Worm (Caenorhabditis elegans): ENCODE results near the gene mlcd-1.
A peak's percentile ranks its signal among the peaks of the same experiment; 100 is the strongest.

The mlcd-1 gene

ce11 chrIII:4594762-4595523, 27.0 kb upstream of the mlcd-1 start:
- TF ChIP-seq unc-62 (GFP tag; optimal IDR thresholded peaks at IDR 0.05 in 1 of 2) (peak in 1 of 2 experiments; percentile 95), unc-62 (tag; optimal IDR thresholded peaks at IDR 0.05) (no peak), ceh-20 (GFP tag; IDR thresholded peaks at IDR 0.05) (no peak), spr-1 (tag; optimal IDR thresholded peaks at IDR 0.05) (no peak), nhr-41 (GFP tag; IDR thresholded peaks at IDR 0.05) (no peak), hmg-1.1 (GFP tag; IDR thresholded peaks at IDR 0.05) (0 out of 2 replicates have a peak, but pooled peaks have one; percentile 14)

- no peak for TF ChIP-seq daf-12 (tag; optimal IDR thresholded peaks at IDR 0.05)
- TF ChIP-seq ZK337.2 (GFP tag; IDR thresholded peaks at IDR 0.05): no peak
- TF ChIP-seq dpl-1 (GFP tag; optimal IDR thresholded peaks at IDR 0.05): no peak
- TF ChIP-seq nhr-10 (tag; optimal IDR thresholded peaks at IDR 0.05): no peak
- TF ChIP-seq aha-1 (tag): no peak
- TF ChIP-seq fos-1 (tag; optimal IDR thresholded peaks at IDR 0.05): no peak
- no peak for TF ChIP-seq lin-38 (GFP tag; IDR thresholded peaks at IDR 0.05)
- no peak for TF ChIP-seq ceh-32 (tag; optimal IDR thresholded peaks at IDR 0.05; ENCODE audit: poor library complexity)
These were observed 26.4 kb upstream of the mlcd-1 start, which contains the start of gene apc-11 for ce11 chrIII:4594324-4594723. Gene apc-11, minus strand, starts transcription at chrIII:4594424.

ce11 chrIII:4593098-4593697, 25.3 kb upstream of the mlcd-1 start, which contains the start of gene erh-2:
Gene erh-2, plus strand, starts transcription at chrIII:4593231.
- TF ChIP-seq Y105C5A.15 (GFP tag; IDR thresholded peaks at IDR 0.05) (0 out of 2 replicates have a peak, but pooled peaks have one; percentile 29), jun-1 (tag; optimal IDR thresholded peaks at IDR 0.05) (no peak), unc-62 (GFP tag; optimal IDR thresholded peaks at IDR 0.05 in 1 of 2) (peak in 1 of 2 experiments; percentile 74), unc-62 (tag; optimal IDR thresholded peaks at IDR 0.05) (no peak)

ce11 chrIII:4587177-4587576, 19.2 kb upstream of the mlcd-1 start, which contains the start of the genes F35G12.7 and smc-4:
Gene F35G12.7, minus strand, starts transcription at chrIII:4587330.
Gene smc-4, plus strand, starts transcription at chrIII:4587501.
- TF ChIP-seq fkh-10 (GFP tag; optimal IDR thresholded peaks at IDR 0.05) (no peak), hmg-1.1 (GFP tag; IDR thresholded peaks at IDR 0.05) (peak; percentile 34; the same call in 1 of the 2 replicates), ceh-28 (tag; optimal IDR thresholded peaks at IDR 0.05) (no peak), hif-1 (tag; optimal IDR thresholded peaks at IDR 0.05) (no peak), nhr-10 (tag; optimal IDR thresholded peaks at IDR 0.05) (no peak), nhr-42 (GFP tag; IDR thresholded peaks at IDR 0.05) (no peak), gei-8 (GFP tag; optimal IDR thresholded peaks at IDR 0.05) (no peak), daf-8 (GFP tag; IDR thresholded peaks at IDR 0.05) (no peak), nhr-237 (tag; optimal IDR thresholded peaks at IDR 0.05) (no peak), R02D3.7 (tag; optimal IDR thresholded peaks at IDR 0.05) (no peak), ZK546.5 (tag; optimal IDR thresholded peaks at IDR 0.05) (no peak), pqm-1 (tag; optimal IDR thresholded peaks at IDR 0.05) (no peak), nhr-11 (tag; optimal IDR thresholded peaks at IDR 0.05) (no peak), lsy-2 (tag; optimal IDR thresholded peaks at IDR 0.05) (peak; percentile 60 to 93), aha-1 (tag) (no peak), D1046.2 (GFP tag; IDR thresholded peaks at IDR 0.05) (no peak), hlh-30 (tag; optimal IDR thresholded peaks at IDR 0.05; ENCODE audit: insufficient read depth) (no peak), nhr-76 (tag; optimal IDR thresholded peaks at IDR 0.05) (no peak), nhr-41 (GFP tag; IDR thresholded peaks at IDR 0.05) (no peak), lin-38 (GFP tag; IDR thresholded peaks at IDR 0.05) (peak; percentile 66), daf-19 (GFP tag; conservative IDR thresholded peaks at IDR 0.05) (peak; percentile 58; the same call in 1 of the 2 replicates), rbr-2 (tag; optimal IDR thresholded peaks at IDR 0.05) (peak; percentile 26), lin-13 (GFP tag; optimal IDR thresholded peaks at IDR 0.05) (no peak), lir-3 (tag; optimal IDR thresholded peaks at IDR 0.05) (no peak), zag-1 (tag; optimal IDR thresholded peaks at IDR 0.05) (no peak), F26F4.8 (GFP tag; conservative IDR thresholded peaks at IDR 0.05) (no peak), zip-2 (tag; optimal IDR thresholded peaks at IDR 0.05) (no peak), dmd-6 (GFP tag; IDR thresholded peaks at IDR 0.05) (peak; percentile 47; the same call in 1 of the 2 replicates), zip-11 (GFP tag; IDR thresholded peaks at IDR 0.05) (no peak), Y48G9A.11 (GFP tag; IDR thresholded peaks at IDR 0.05) (no peak), nhr-6 (tag; optimal IDR thresholded peaks at IDR 0.05) (peak; percentile 19), ZK337.2 (GFP tag; IDR thresholded peaks at IDR 0.05) (no peak), php-3 (GFP tag; IDR thresholded peaks at IDR 0.05) (no peak), daf-12 (tag; optimal IDR thresholded peaks at IDR 0.05) (no peak), lin-29 (GFP tag; IDR thresholded peaks at IDR 0.05) (no peak)

Measured in whole organism, L4 larva.